Worm (Caenorhabditis elegans): ENCODE data around the gene F30H5.5.
A peak's percentile ranks its signal among the peaks of the same experiment; 100 is the strongest.

ce11 chrIII:535266-536107, 46.9 kb downstream of the F30H5.5 start:
- no peak for TF ChIP-seq ces-1 (GFP tag; optimal IDR thresholded peaks at IDR 0.05)
- TF ChIP-seq unc-62 (GFP tag; optimal IDR thresholded peaks at IDR 0.05) = no peak
- no peak for TF ChIP-seq elt-1 (tag; optimal IDR thresholded peaks at IDR 0.05; ENCODE audit: borderline replicate concordance, insufficient read depth)
- TF ChIP-seq lsy-2 (tag; optimal IDR thresholded peaks at IDR 0.05) = no peak
- peak; percentile 85 for TF ChIP-seq mls-2 (tag; optimal IDR thresholded peaks at IDR 0.05)
- no peak for TF ChIP-seq elt-3 (tag; optimal IDR thresholded peaks at IDR 0.05)
- peak; percentile 69 for TF ChIP-seq ceh-83 (GFP tag; optimal IDR thresholded peaks at IDR 0.05)
- no peak for TF ChIP-seq nhr-12 (tag; optimal IDR thresholded peaks at IDR 0.05)
- TF ChIP-seq mab-5 (tag; optimal IDR thresholded peaks at IDR 0.05) = no peak
- TF ChIP-seq ham-2 (GFP tag; optimal IDR thresholded peaks at IDR 0.05) = peak; percentile 50
- peak; percentile 44 for TF ChIP-seq bed-3 (GFP tag; optimal IDR thresholded peaks at IDR 0.05)
- TF ChIP-seq nhr-237 (tag; optimal IDR thresholded peaks at IDR 0.05) = no peak
- no peak for TF ChIP-seq nhr-76 (tag; optimal IDR thresholded peaks at IDR 0.05)
